Worm (Caenorhabditis elegans) whole organism, midembryonic: Measurements from ENCODE around the gene C46H3.2.

Experiments used
- med-1 ChIP-seq: sonication (generic microtip); optimal IDR thresholded peaks from 2 replicates; lab custom pipeline; 2017; ENCODE audit warnings: missing genetic modification characterization, mild to moderate bottlenecking, missing compliant biosample characterization, antibody characterized with exemption, missing genetic modification reagents; ENCODE audit not compliant: insufficient read depth
- tab-1 ChIP-seq: fragments of 200-800 bp; sonication (Bioruptor generic); IDR thresholded peaks from 2 replicates; pipeline ENCODE4 v1.3.6; 2022; ENCODE audit warnings: missing genetic modification characterization, missing compliant biosample characterization

DNA sequence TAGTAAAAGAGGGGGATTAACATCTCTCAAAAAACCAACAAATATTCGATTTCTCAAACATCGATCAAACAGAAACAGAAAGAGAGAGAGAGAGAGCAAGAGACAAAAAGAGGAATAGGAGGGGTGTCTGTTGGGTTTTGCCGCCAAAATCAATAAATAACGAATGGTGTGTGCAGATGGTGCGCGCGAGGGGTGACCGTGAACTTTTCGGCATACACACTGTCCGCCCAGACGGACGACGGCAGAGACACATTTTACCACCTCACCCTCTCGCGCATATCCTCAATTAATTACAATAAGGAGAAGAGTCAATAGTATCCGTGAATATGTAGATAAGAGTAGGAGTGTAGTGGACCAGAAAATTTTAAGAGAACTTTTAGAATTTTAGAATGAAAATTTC, 8.2 kb downstream of the C46H3.2 start:
- TF ChIP-seq tab-1 (GFP tag; lab: Robert Waterston, UW) (no peak), med-1 (GFP tag; lab: Kevin White, UChicago) (no peak)
